Worm (Caenorhabditis elegans) whole organism, L1 larva: ENCODE data around the gene srx-128.

Experiments used
- C16A3.4 ChIP-seq: fragments of 150-350 bp; optimal IDR thresholded peaks from 2 replicates; lab custom pipeline; 2014; ENCODE audit warnings: missing biosample characterization, missing genetic modification characterization
- aha-1 ChIP-seq: fragments of 150-350 bp; optimal IDR thresholded peaks from 2 replicates; lab custom pipeline; 2014; ENCODE audit warnings: missing biosample characterization, missing genetic modification characterization
- aly-2 ChIP-seq: fragments of 150-350 bp; optimal IDR thresholded peaks from 2 replicates; lab custom pipeline; 2014; ENCODE audit warnings: missing biosample characterization, missing genetic modification characterization
- ama-1 ChIP-seq: fragments of 150-350 bp; optimal IDR thresholded peaks from 2 replicates; lab custom pipeline; 2014
- blmp-1 ChIP-seq: fragments of 150-350 bp; optimal IDR thresholded peaks from 2 replicates; lab custom pipeline; 2014; ENCODE audit warnings: missing biosample characterization, missing genetic modification characterization
- ceh-63 ChIP-seq: fragments of 200-800 bp; sonication (Bioruptor generic); optimal IDR thresholded peaks from 2 replicates; lab custom pipeline; 2018; ENCODE audit warnings: mild to moderate bottlenecking, missing genetic modification characterization, missing compliant biosample characterization
- ceh-82 ChIP-seq, 3 experiments: fragments of 150-350 bp in 1 of 3; sonication (generic microtip) in 2 of 3; optimal IDR thresholded peaks; 2 replicates each; lab custom pipeline; 2014 to 2017; ENCODE audit warnings: missing biosample characterization in 3 of 3, missing genetic modification characterization in 3 of 3
- dpl-1 ChIP-seq, 3 experiments: fragments of 150-350 bp in 2 of 3; sonication (generic microtip) in 1 of 3; optimal IDR thresholded peaks; 2 replicates each; lab custom pipeline; 2014 to 2017; ENCODE audit warnings: missing biosample characterization in 3 of 3, missing genetic modification characterization in 3 of 3, missing genetic modification reagents in 3 of 3
- efl-1 ChIP-seq, 4 experiments: fragments of 150-350 bp; optimal IDR thresholded peaks in 3 of 4; peaks in 1 of 4; 1 replicate in 1 of 4; 2 replicates in 3 of 4; lab custom pipeline; 2014; ENCODE audit warnings: missing biosample characterization in 2 of 4, missing genetic modification characterization in 2 of 4, missing genetic modification reagents in 2 of 4
- egl-27 ChIP-seq, 2 experiments: fragments of 150-350 bp in 1 of 2; sonication (generic microtip); optimal IDR thresholded peaks; 3 replicates each; lab custom pipeline; 2017 to 2018; ENCODE audit warnings: missing biosample characterization in 2 of 2, missing genetic modification characterization in 2 of 2, missing genetic modification reagents in 2 of 2
- elt-2 ChIP-seq: sonication (generic microtip); optimal IDR thresholded peaks from 2 replicates; lab custom pipeline; 2016; ENCODE audit warnings: missing genetic modification characterization, mild to moderate bottlenecking, inconsistent platforms, missing compliant biosample characterization, missing genetic modification reagents
- elt-3 ChIP-seq, 6 experiments: fragments of 150-350 bp in 1 of 6; sonication (generic microtip); optimal IDR thresholded peaks; 2 replicates each; lab custom pipeline; 2017 to 2018; ENCODE audit warnings: missing biosample characterization in 6 of 6, missing genetic modification characterization in 6 of 6, inconsistent platforms in 1 of 6
- fkh-10 ChIP-seq: sonication (generic microtip); optimal IDR thresholded peaks from 2 replicates; lab custom pipeline; 2017; ENCODE audit warnings: missing biosample characterization, missing genetic modification reagents, missing genetic modification characterization
- grh-1 ChIP-seq: fragments of 200-800 bp; sonication (Bioruptor generic); IDR thresholded peaks from 2 replicates; pipeline ENCODE4 v1.3.6; 2022; ENCODE audit warnings: missing genetic modification reagents, missing genetic modification characterization, missing compliant biosample characterization
- hlh-17 ChIP-seq: fragments of 200-800 bp; sonication (Bioruptor generic); optimal IDR thresholded peaks from 2 replicates; lab custom pipeline; 2018; ENCODE audit warnings: missing genetic modification characterization, mild to moderate bottlenecking, missing compliant biosample characterization, moderate library complexity, borderline replicate concordance
- hpl-2 ChIP-seq: fragments of 150-350 bp; optimal IDR thresholded peaks from 2 replicates; lab custom pipeline; 2014; ENCODE audit warnings: missing biosample characterization, missing genetic modification reagents, missing genetic modification characterization
- irx-1 ChIP-seq: sonication (generic microtip); optimal IDR thresholded peaks from 2 replicates; lab custom pipeline; 2016; ENCODE audit warnings: missing genetic modification characterization, missing compliant biosample characterization
- isw-1 ChIP-seq: fragments of 200-800 bp; sonication (Bioruptor generic); IDR thresholded peaks from 2 replicates; pipeline ENCODE4 v1.3.6; 2022; ENCODE audit warnings: missing genetic modification characterization, missing compliant biosample characterization
- lin-14 ChIP-seq: fragments of 200-800 bp; sonication (Bioruptor generic); optimal IDR thresholded peaks from 2 replicates; lab custom pipeline; 2018; ENCODE audit warnings: mild to moderate bottlenecking, missing genetic modification characterization, moderate library complexity, missing compliant biosample characterization
- lin-35 ChIP-seq, 2 experiments: fragments of 150-350 bp; optimal IDR thresholded peaks; 2 replicates each; lab custom pipeline; 2014; ENCODE audit warnings: missing biosample characterization in 2 of 2, missing genetic modification characterization in 2 of 2, missing genetic modification reagents in 2 of 2
- lir-3 ChIP-seq: sonication (generic microtip); optimal IDR thresholded peaks from 2 replicates; lab custom pipeline; 2016; ENCODE audit warnings: mild to moderate bottlenecking, missing genetic modification characterization, moderate library complexity, missing compliant biosample characterization; ENCODE audit not compliant: poor library complexity
- lsy-2 ChIP-seq, 2 experiments: fragments of 150-350 bp; optimal IDR thresholded peaks; 2 replicates each; lab custom pipeline; 2014; ENCODE audit warnings: missing biosample characterization in 2 of 2, missing genetic modification characterization in 2 of 2
- mdl-1 ChIP-seq, 2 experiments: fragments of 150-350 bp; optimal IDR thresholded peaks; 2 replicates each; lab custom pipeline; 2014 to 2017; ENCODE audit warnings: missing biosample characterization in 2 of 2, missing genetic modification characterization in 2 of 2, inconsistent platforms in 1 of 2
- mef-2 ChIP-seq: fragments of 150-350 bp; optimal IDR thresholded peaks from 2 replicates; lab custom pipeline; 2014; ENCODE audit warnings: missing biosample characterization, missing genetic modification characterization
- mep-1 ChIP-seq: fragments of 150-350 bp; optimal IDR thresholded peaks from 2 replicates; lab custom pipeline; 2014; ENCODE audit warnings: missing biosample characterization, missing genetic modification characterization
- nhr-19 ChIP-seq: fragments of 200-800 bp; sonication (Bioruptor generic); conservative IDR thresholded peaks from 2 replicates; pipeline ENCODE4 v1.3.6; 2022; ENCODE audit warnings: missing genetic modification characterization, missing compliant biosample characterization
- nhr-20 ChIP-seq: sonication (generic microtip); optimal IDR thresholded peaks from 2 replicates; lab custom pipeline; 2016; ENCODE audit warnings: mild to moderate bottlenecking, missing genetic modification characterization, missing compliant biosample characterization
- nhr-47 ChIP-seq: sonication (generic microtip); optimal IDR thresholded peaks from 2 replicates; lab custom pipeline; 2016; ENCODE audit warnings: mild to moderate bottlenecking, missing genetic modification characterization, moderate library complexity, missing compliant biosample characterization
- nhr-71 ChIP-seq: sonication (generic microtip); optimal IDR thresholded peaks from 2 replicates; lab custom pipeline; 2016; ENCODE audit warnings: mild to moderate bottlenecking, missing genetic modification characterization, moderate library complexity, missing compliant biosample characterization
- nhr-77 ChIP-seq: fragments of 150-350 bp; optimal IDR thresholded peaks from 2 replicates; lab custom pipeline; 2014; ENCODE audit warnings: missing biosample characterization, missing genetic modification characterization
- nhr-85 ChIP-seq: sonication (generic microtip); peaks from one replicate; lab custom pipeline; 2016; ENCODE audit warnings: missing genetic modification characterization, inconsistent platforms, missing compliant biosample characterization
- nhr-90 ChIP-seq: sonication (generic microtip); optimal IDR thresholded peaks from 2 replicates; lab custom pipeline; 2016; ENCODE audit warnings: mild to moderate bottlenecking, missing genetic modification characterization, missing compliant biosample characterization; ENCODE audit not compliant: poor library complexity
- pax-3 ChIP-seq: fragments of 200-800 bp; sonication (Bioruptor generic); optimal IDR thresholded peaks from 2 replicates; lab custom pipeline; 2018; ENCODE audit warnings: mild to moderate bottlenecking, missing genetic modification characterization, moderate library complexity, missing compliant biosample characterization
- rnt-1 ChIP-seq: sonication (generic microtip); optimal IDR thresholded peaks from 2 replicates; lab custom pipeline; 2016; ENCODE audit warnings: mild to moderate bottlenecking, missing genetic modification characterization, moderate library complexity, missing compliant biosample characterization
- snpc-4 ChIP-seq: fragments of 150-350 bp; optimal IDR thresholded peaks from 2 replicates; lab custom pipeline; 2014; ENCODE audit warnings: missing biosample characterization, missing genetic modification characterization
- snu-23 ChIP-seq: sonication (generic microtip); optimal IDR thresholded peaks from 2 replicates; lab custom pipeline; 2016; ENCODE audit warnings: missing genetic modification characterization, missing compliant biosample characterization
- sptf-1 ChIP-seq: fragments of 150-350 bp; optimal IDR thresholded peaks from 2 replicates; lab custom pipeline; 2014; ENCODE audit warnings: missing biosample characterization, missing genetic modification characterization
- tlp-1 ChIP-seq: fragments of 150-350 bp; optimal IDR thresholded peaks from 2 replicates; lab custom pipeline; 2014; ENCODE audit warnings: missing biosample characterization, missing genetic modification characterization
- unc-130 ChIP-seq: fragments of 150-350 bp; optimal IDR thresholded peaks from 2 replicates; lab custom pipeline; 2017; ENCODE audit warnings: missing biosample characterization, missing genetic modification characterization, inconsistent platforms
- unc-30 ChIP-seq: sonication (generic microtip); optimal IDR thresholded peaks from 2 replicates; lab custom pipeline; 2017; ENCODE audit warnings: missing biosample characterization, missing genetic modification characterization
- unc-62 ChIP-seq: fragments of 150-350 bp; optimal IDR thresholded peaks from 2 replicates; lab custom pipeline; 2014; ENCODE audit warnings: missing biosample characterization, missing genetic modification reagents, missing genetic modification characterization
- ztf-4 ChIP-seq: fragments of 150-350 bp; optimal IDR thresholded peaks from 2 replicates; lab custom pipeline; 2014; ENCODE audit warnings: missing biosample characterization, missing genetic modification characterization

Gene srx-128

DNA sequence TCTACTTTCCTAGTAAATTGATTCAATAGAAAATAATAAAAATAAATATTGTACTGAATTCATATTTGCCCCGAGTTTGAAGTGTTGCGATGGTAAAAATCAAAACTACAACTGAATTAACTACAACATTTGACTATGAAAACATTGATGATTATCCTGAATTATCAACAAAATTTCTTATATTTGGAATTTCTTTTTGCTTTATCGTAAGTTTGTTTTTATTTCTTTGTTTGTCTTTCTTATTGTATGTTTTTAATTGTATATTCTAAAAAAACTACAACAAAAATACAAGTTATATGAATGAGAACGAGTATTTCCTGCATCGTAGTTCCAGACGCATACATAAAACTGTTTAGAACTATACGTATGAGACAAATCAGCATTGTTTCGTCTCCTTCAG is at the start of gene srx-128:
Gene srx-128 (plus strand): TSS at position 301 of the 400 bp plus-strand sequence.
- TF ChIP-seq pax-3 (no peak), mef-2 (tag; lab: Kevin White, UChicago) (no peak), sptf-1 (no peak), efl-1 (optimal IDR thresholded peaks at IDR 0.05; lab: Kevin White, UChicago) (no peak), efl-1 (GFP tag; optimal IDR thresholded peaks at IDR 0.05 in 1 of 2; lab: Kevin White, UChicago) (peak in 1 of 2 experiments; percentile 47), unc-30 (tag; lab: Kevin White, UChicago) (no peak), lin-35 (GFP tag; optimal IDR thresholded peaks at IDR 0.05; lab: Kevin White, UChicago) (no peak), lin-14 (GFP tag; lab: Kevin White, UChicago) (no peak), dpl-1 (GFP tag; optimal IDR thresholded peaks at IDR 0.05; lab: Kevin White, UChicago) (no peak)

DNA sequence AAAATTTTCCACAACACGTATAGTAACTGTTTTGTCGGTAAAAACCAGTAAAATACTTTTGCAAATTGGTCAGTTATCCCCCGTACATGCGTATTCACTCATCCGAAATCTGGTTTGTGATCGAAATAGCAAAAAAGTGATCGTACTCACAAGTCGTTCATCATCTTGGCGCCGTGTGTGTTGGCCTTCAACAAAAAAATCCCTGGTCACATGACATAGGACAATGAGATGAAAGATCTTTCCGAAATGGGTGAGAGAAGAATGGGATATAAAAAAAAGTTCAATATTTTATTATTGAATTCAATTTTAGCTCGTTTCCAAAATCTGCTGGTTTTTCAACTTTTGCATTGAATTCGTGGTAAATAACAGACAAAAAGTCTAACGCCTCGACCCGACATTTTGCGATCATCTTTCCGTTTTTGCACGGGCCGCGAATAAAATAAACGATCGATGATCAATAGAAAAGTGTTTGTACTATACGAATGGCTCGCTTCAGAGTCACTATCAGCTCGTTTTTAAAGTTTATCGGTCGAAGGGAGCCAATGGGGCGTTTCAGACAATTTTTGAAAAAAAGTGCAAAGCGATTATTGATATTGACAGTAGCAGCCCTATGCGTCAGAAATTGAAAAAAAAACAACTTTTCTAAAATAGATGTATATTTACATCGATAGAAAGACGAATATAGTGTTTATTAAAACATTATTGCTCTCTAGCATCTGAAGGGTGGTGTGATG is 49.2 kb upstream of the srx-128 start:
- TF ChIP-seq hlh-17 (GFP tag; lab: Kevin White, UChicago) (no peak), dpl-1 (GFP tag; optimal IDR thresholded peaks at IDR 0.05; lab: Kevin White, UChicago) (peak in 1 of 3 experiments; percentile 48), sptf-1 (no peak), nhr-85 (peak; percentile 95), irx-1 (peak; percentile 44), nhr-77 (tag; lab: Kevin White, UChicago) (no peak), nhr-90 (tag; lab: Kevin White, UChicago) (peak; percentile 51), snu-23 (GFP tag; lab: Kevin White, UChicago) (peak; percentile 67), ceh-63 (GFP tag; lab: Kevin White, UChicago) (no peak), efl-1 (optimal IDR thresholded peaks at IDR 0.05; lab: Kevin White, UChicago) (no peak), efl-1 (GFP tag; optimal IDR thresholded peaks at IDR 0.05 in 1 of 2; lab: Kevin White, UChicago) (peak in 1 of 2 experiments; percentile 91), elt-2 (tag; lab: Kevin White, UChicago) (peak; percentile 23), nhr-20 (peak; percentile 35), lin-35 (GFP tag; optimal IDR thresholded peaks at IDR 0.05; lab: Kevin White, UChicago) (peak in 1 of 2 experiments; percentile 34), ama-1 (peak; percentile 23), mef-2 (tag; lab: Kevin White, UChicago) (no peak), ceh-82 (tag; optimal IDR thresholded peaks at IDR 0.05; lab: Kevin White, UChicago) (peak in 1 of 3 experiments; percentile 2), rnt-1 (tag; lab: Kevin White, UChicago) (peak; percentile 54), lin-14 (GFP tag; lab: Kevin White, UChicago) (peak; percentile 75), snpc-4 (no peak), lsy-2 (tag; optimal IDR thresholded peaks at IDR 0.05; lab: Kevin White, UChicago) (peak in 1 of 2 experiments; percentile 57), unc-62 (GFP tag; lab: Kevin White, UChicago) (no peak), mdl-1 (tag; optimal IDR thresholded peaks at IDR 0.05; lab: Kevin White, UChicago) (peak in 1 of 2 experiments; percentile 3), hpl-2 (no peak), nhr-47 (peak; percentile 44), blmp-1 (peak; percentile 53), C16A3.4 (peak; percentile 26), aha-1 (no peak), isw-1 (GFP tag; lab: Robert Waterston, UW) (no peak), ztf-4 (tag; lab: Kevin White, UChicago) (peak; percentile 57), lir-3 (tag; lab: Kevin White, UChicago) (peak; percentile 31), aly-2 (tag; lab: Kevin White, UChicago) (no peak), mep-1 (tag; lab: Kevin White, UChicago) (peak; percentile 51), nhr-19 (GFP tag; lab: Robert Waterston, UW) (peak; percentile 69), elt-3 (tag; optimal IDR thresholded peaks at IDR 0.05; lab: Kevin White, UChicago) (peak in 1 of 6 experiments; percentile 15), unc-130 (tag; lab: Kevin White, UChicago) (peak; percentile 24), tlp-1 (no peak), fkh-10 (GFP tag; lab: Kevin White, UChicago) (no peak), nhr-71 (peak; percentile 80), grh-1 (GFP tag; lab: Robert Waterston, UW) (peak; percentile 81), egl-27 (tag; optimal IDR thresholded peaks at IDR 0.05; lab: Kevin White, UChicago) (no peak)
